Worm (Caenorhabditis elegans): ENCODE measurements around the gene T05A7.11.

Gene T05A7.11

ce11 chrII:4672584-4673110 is 7.4 kb upstream of the T05A7.11 start, which contains the start of the genes clec-140 and hmg-11 (continued):
- TF ChIP-seq lin-54 (GFP tag; optimal IDR thresholded peaks at IDR 0.05) (no peak), lsy-27 (tag; optimal IDR thresholded peaks at IDR 0.05; ENCODE audit: borderline replicate concordance, insufficient read depth) (no peak), nhr-80 (tag; optimal IDR thresholded peaks at IDR 0.05) (peak; percentile 77), attf-3 (GFP tag; conservative IDR thresholded peaks at IDR 0.05) (0 out of 2 replicates have a peak, but pooled peaks have one; percentile 25), tbx-9 (tag; optimal IDR thresholded peaks at IDR 0.05; ENCODE audit: borderline replicate concordance) (no peak), attf-5 (GFP tag; optimal IDR thresholded peaks at IDR 0.05) (peak; percentile 70), K12H6.12 (tag; optimal IDR thresholded peaks at IDR 0.05) (no peak), lin-40 (tag; optimal IDR thresholded peaks at IDR 0.05) (no peak), nhr-90 (tag; optimal IDR thresholded peaks at IDR 0.05) (no peak), Y53G8AR.9 (GFP tag; conservative IDR thresholded peaks at IDR 0.05) (no peak), nhr-179 (tag; optimal IDR thresholded peaks at IDR 0.05) (no peak), madf-10 (tag; optimal IDR thresholded peaks at IDR 0.05) (no peak), F55B11.4 (tag; optimal IDR thresholded peaks at IDR 0.05; ENCODE audit: borderline replicate concordance, insufficient read depth) (no peak)

- no peak for TF ChIP-seq ceh-58 (GFP tag; IDR thresholded peaks at IDR 0.05)
- TF ChIP-seq lin-26 (GFP tag; IDR thresholded peaks at IDR 0.05), result no peak
- TF ChIP-seq aptf-3 (GFP tag; IDR thresholded peaks at IDR 0.05), result no peak
- TF ChIP-seq B0035.1 (tag; optimal IDR thresholded peaks at IDR 0.05), result no peak
- TF ChIP-seq C17E4.6 (GFP tag; IDR thresholded peaks at IDR 0.05), result no peak
- TF ChIP-seq pbrm-1 (GFP tag; IDR thresholded peaks at IDR 0.05), result no peak
- TF ChIP-seq hrde-1 (tag; optimal IDR thresholded peaks at IDR 0.05; ENCODE audit: borderline replicate concordance), result no peak
- TF ChIP-seq tlf-1 (GFP tag; optimal IDR thresholded peaks at IDR 0.05), result no peak
- TF ChIP-seq tbx-9 (tag; optimal IDR thresholded peaks at IDR 0.05; ENCODE audit: borderline replicate concordance), result no peak
- TF ChIP-seq F10E7.11 (tag; optimal IDR thresholded peaks at IDR 0.05), result no peak
- no peak for TF ChIP-seq Y95B8A.8 (GFP tag; IDR thresholded peaks at IDR 0.05)
- TF ChIP-seq B0261.1 (tag; optimal IDR thresholded peaks at IDR 0.05), result no peak
These were observed 6.4 kb upstream of the T05A7.11 start, which contains the start of gene T05A7.6 for ce11 chrII:4671692-4672091. Gene T05A7.6 (minus strand): TSS chrII:4671792.

ce11 chrII:4667572-4667971 is 2.3 kb upstream of the T05A7.11 start, which contains the start of gene fut-5:
Gene fut-5 (minus strand): TSS chrII:4667672.
- no peak for TF ChIP-seq bed-1 (GFP tag; IDR thresholded peaks at IDR 0.05)
- no peak for TF ChIP-seq F39B2.1 (GFP tag; IDR thresholded peaks at IDR 0.05)
- TF ChIP-seq let-526 (GFP tag; IDR thresholded peaks at IDR 0.05), result no peak
- no peak for TF ChIP-seq ceh-40 (GFP tag; IDR thresholded peaks at IDR 0.05)
- no peak for TF ChIP-seq F10E7.11 (tag; optimal IDR thresholded peaks at IDR 0.05)
- TF ChIP-seq mes-4 (tag; optimal IDR thresholded peaks at IDR 0.05), result no peak
- no peak for TF ChIP-seq ceh-58 (GFP tag; IDR thresholded peaks at IDR 0.05)
- no peak for TF ChIP-seq egl-18 (GFP tag; IDR thresholded peaks at IDR 0.05)
- TF ChIP-seq B0336.3 (GFP tag; IDR thresholded peaks at IDR 0.05), result no peak
- TF ChIP-seq athp-1 (tag; optimal IDR thresholded peaks at IDR 0.05), result no peak
- no peak for TF ChIP-seq lir-1 (GFP tag; conservative IDR thresholded peaks at IDR 0.05)
- no peak for TF ChIP-seq Y53F4B.3 (GFP tag; IDR thresholded peaks at IDR 0.05)
- TF ChIP-seq Y56A3A.18 (GFP tag; IDR thresholded peaks at IDR 0.05), result no peak
- TF ChIP-seq snpc-1.1 (tag; optimal IDR thresholded peaks at IDR 0.05; ENCODE audit: insufficient read depth), result no peak
- no peak for TF ChIP-seq madf-8 (GFP tag; conservative IDR thresholded peaks at IDR 0.05)
- TF ChIP-seq F22D6.2 (tag; optimal IDR thresholded peaks at IDR 0.05), result no peak
- no peak for TF ChIP-seq mel-28 (tag; optimal IDR thresholded peaks at IDR 0.05; ENCODE audit: borderline replicate concordance)
- no peak for TF ChIP-seq mcd-1 (GFP tag; IDR thresholded peaks at IDR 0.05)
- TF ChIP-seq ama-1 (optimal IDR thresholded peaks at IDR 0.05), result no peak
- no peak for TF ChIP-seq ama-1 (GFP tag; optimal IDR thresholded peaks at IDR 0.05)
